Worm (Caenorhabditis elegans): ENCODE results near the gene arrd-13.

Gene arrd-13

DNA sequence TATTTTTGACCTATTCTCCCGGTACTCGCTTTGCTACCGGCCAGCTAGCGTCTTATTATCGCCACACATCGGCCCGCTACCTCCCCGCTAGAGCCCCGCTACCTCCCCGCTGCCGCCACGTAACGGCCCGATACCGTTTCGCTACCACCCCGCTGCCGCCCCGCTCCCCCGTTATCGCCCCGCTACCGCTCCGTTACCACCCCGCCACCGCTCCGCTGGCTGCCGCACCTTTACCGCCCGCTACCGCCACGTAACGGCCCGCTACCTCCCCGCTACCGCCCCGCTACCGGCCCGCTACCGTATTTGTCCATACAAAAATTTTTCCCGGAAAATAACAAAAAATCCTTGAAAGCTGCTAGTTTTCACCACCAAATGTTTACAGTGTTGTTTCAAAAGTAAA is 27.4 kb downstream of the arrd-13 start:
- TF ChIP-seq ceh-83 (GFP tag; optimal IDR thresholded peaks at IDR 0.05) (peak; percentile 23), ceh-39 (tag; optimal IDR thresholded peaks at IDR 0.05) (no peak), ceh-43 (GFP tag; optimal IDR thresholded peaks at IDR 0.05) (no peak), drap-1 (GFP tag; optimal IDR thresholded peaks at IDR 0.05) (peak; percentile 12), ham-2 (GFP tag; optimal IDR thresholded peaks at IDR 0.05) (peak; percentile 27), nhr-12 (tag; optimal IDR thresholded peaks at IDR 0.05) (no peak)

DNA sequence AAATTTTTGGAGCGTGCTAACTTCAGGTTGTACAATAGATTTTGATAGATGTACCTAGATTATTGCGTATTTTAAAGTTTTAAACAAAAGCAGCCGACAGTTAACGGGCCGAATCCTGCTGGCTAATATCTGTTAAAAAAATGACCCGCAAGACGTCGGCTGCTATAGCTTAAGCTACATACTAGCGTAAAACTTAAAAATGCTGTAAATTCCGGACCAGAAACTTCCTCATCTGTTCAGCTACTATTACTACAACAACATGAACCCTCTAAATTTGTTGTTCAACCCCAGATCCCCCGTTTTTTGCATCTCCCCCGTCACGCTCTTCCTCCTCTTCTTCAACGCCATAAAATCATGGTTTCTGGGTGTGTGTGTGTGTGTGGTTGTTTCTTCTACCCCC is 28.7 kb downstream of the arrd-13 start:
- TF ChIP-seq blmp-1 (tag; optimal IDR thresholded peaks at IDR 0.05): no peak

DNA sequence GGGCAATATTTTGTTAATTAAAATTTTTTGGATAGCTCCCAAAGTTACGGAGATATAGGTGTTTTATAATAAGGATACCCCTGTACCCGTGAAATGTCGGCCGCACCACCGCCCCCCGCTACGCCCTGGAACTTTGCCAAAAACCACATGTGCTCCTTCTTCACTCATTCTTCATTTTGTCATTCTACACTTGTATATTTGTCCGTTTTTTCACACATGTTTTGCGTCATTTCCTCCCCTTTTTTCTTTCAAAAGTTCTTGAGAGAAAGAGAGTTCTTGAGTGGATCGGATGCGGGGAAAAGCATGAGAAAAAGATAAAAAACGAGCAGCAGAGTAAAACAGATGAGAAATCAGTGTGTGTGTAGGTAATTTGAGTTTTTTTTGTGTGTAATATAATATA is 30.6 kb downstream of the arrd-13 start:
- TF ChIP-seq nhr-28 (tag; optimal IDR thresholded peaks at IDR 0.05) (no peak), nhr-12 (tag; optimal IDR thresholded peaks at IDR 0.05) (no peak), nhr-76 (tag; optimal IDR thresholded peaks at IDR 0.05) (no peak), ztf-11 (tag; optimal IDR thresholded peaks at IDR 0.05) (no peak), zip-8 (tag; optimal IDR thresholded peaks at IDR 0.05) (no peak), ham-2 (GFP tag; optimal IDR thresholded peaks at IDR 0.05) (no peak), blmp-1 (tag; optimal IDR thresholded peaks at IDR 0.05) (no peak), lin-32 (GFP tag; optimal IDR thresholded peaks at IDR 0.05) (no peak)

DNA sequence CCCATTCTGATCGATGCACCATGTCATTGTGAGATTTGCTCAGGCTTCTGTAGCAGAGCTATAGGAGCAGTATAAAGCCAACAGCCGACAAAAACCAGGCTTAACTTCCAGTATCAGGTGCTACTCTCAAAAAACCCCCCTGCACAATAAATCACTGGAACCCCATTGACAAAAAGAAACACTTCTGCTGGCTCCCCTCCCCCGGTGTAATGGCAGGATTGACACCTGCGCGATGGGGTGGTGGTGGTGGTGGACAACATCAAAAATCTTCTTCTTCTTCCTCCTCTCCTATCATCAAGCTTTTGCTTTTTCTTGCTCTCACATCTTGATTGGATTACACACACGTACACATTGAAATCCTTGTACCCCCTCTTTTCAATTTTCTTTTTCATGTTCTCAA is 31.5 kb downstream of the arrd-13 start:
- TF ChIP-seq hlh-1 (tag; optimal IDR thresholded peaks at IDR 0.05) (peak; percentile 56), nhr-28 (tag; optimal IDR thresholded peaks at IDR 0.05) (no peak), nhr-2 (tag; optimal IDR thresholded peaks at IDR 0.05) (no peak), ztf-11 (tag; optimal IDR thresholded peaks at IDR 0.05) (no peak)

DNA sequence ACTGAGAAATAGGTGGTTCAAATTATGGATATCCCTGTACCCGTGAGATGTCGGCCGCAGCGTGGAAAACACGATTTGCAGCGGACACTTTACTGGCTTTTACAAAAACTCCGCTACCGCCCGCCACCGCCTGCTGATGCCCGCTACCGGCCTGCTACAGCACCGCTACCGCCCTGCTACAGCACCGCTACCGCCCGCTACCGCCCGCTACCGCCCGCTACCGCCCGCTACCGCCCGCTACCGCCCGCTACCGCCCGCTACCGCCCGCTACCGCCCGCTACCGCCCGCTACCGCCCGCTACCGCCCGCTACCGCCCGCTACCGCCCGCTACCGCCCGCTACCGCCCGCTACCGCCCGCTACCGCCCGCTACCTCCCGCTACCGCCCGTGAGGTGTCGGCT is 32.5 kb downstream of the arrd-13 start:
- peak; percentile 31 for TF ChIP-seq mls-2 (tag; optimal IDR thresholded peaks at IDR 0.05)
- peak; percentile 25 for TF ChIP-seq sptf-1 (tag; optimal IDR thresholded peaks at IDR 0.05)

DNA sequence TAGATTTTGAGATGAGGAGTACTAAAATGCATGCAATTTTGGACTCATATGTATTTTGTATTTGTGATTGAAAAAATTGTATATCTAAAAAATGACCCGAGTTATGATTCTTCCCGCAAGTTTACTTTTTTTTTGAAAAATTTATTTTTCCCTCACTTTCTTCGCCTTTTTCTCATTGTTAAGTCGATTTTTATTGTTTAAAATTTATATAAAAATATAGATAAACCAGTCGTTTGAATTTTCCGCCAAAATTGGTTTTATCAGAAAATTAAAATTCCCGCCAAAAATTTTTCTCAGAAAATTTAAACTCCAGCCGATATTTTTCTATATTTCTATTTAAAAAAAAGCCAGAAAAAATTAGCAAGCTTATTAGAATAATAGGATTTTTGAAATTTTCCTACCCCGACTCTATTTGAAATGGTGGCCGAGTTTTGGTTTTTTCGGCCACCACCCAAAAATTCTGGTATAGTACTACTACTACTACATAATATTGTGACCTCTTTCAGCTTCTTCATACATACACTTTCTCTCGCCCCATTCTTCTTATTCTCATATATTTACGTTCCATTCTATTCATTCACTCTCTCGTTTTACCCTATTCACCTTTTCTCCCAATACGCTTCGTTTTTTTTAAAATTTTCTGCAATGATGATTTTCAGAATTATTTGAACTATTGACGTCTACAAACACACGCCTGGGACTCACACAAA is 33.5 kb downstream of the arrd-13 start, which contains the start of gene ZK131.11:
Gene ZK131.11, plus strand, starts transcription at position 660 of the 710 bp plus-strand sequence.
- TF ChIP-seq lsy-2 (tag; optimal IDR thresholded peaks at IDR 0.05): no peak
- TF ChIP-seq hlh-1 (tag; optimal IDR thresholded peaks at IDR 0.05): no peak
- TF ChIP-seq ceh-43 (GFP tag; optimal IDR thresholded peaks at IDR 0.05): no peak
- TF ChIP-seq sem-2 (GFP tag; optimal IDR thresholded peaks at IDR 0.05): no peak
- TF ChIP-seq elt-3 (tag; optimal IDR thresholded peaks at IDR 0.05): no peak
- TF ChIP-seq ztf-11 (tag; optimal IDR thresholded peaks at IDR 0.05): no peak

DNA sequence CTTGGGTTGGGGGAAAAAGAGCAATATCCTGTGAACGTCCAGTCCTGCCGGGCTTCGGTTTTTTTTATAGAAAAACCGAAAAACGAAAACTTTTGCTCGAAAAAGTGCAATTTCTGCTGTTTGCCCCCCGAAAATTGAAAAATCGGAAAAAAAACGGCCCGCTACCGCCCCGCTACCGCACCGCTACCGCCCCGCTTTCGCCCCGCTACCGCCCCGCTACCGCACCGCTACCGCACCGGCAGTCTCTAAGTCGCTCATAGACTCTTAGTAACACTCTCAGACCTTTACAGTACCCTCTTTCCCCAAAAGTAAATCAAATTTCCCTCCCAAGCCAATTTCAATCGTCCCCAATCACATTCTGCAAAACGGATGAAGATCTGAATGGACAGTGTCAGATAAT is 37.0 kb downstream of the arrd-13 start:
- no peak for TF ChIP-seq ztf-11 (tag; optimal IDR thresholded peaks at IDR 0.05)
- TF ChIP-seq ceh-43 (GFP tag; optimal IDR thresholded peaks at IDR 0.05): no peak
- TF ChIP-seq unc-62 (GFP tag; optimal IDR thresholded peaks at IDR 0.05): no peak
- TF ChIP-seq lsy-2 (tag; optimal IDR thresholded peaks at IDR 0.05): no peak
- no peak for TF ChIP-seq lin-13 (tag; optimal IDR thresholded peaks at IDR 0.05)

DNA sequence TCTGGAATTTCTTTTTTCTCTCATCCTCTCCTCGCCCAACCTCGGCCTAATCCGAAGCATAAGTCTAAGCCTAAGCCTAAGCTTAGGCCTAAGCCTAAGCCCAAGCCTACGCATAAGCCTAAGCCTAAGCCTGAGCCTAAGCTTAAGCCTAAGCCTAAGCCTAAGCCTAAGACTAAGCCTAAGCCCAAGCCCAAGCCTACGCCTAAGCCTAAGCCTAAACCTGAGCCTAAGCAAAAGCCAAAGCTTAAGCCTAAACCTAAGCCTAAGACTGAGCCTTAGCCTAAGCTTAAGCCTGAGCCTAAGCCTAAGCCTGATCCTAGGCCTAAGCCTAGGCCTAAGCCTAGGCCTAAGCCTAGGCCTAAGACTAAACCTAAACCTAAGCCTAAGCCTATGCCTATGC is 38.1 kb downstream of the arrd-13 start:
- TF ChIP-seq pha-4 (tag; optimal IDR thresholded peaks at IDR 0.05): no peak
- TF ChIP-seq hlh-1 (tag; optimal IDR thresholded peaks at IDR 0.05): no peak
- no peak for TF ChIP-seq unc-39 (tag; optimal IDR thresholded peaks at IDR 0.05)
- TF ChIP-seq snpc-4 (tag; optimal IDR thresholded peaks at IDR 0.05): no peak
- TF ChIP-seq ham-2 (GFP tag; optimal IDR thresholded peaks at IDR 0.05): peak; percentile 8
- no peak for TF ChIP-seq sem-2 (GFP tag; optimal IDR thresholded peaks at IDR 0.05)
- no peak for TF ChIP-seq drap-1 (GFP tag; optimal IDR thresholded peaks at IDR 0.05)
- no peak for TF ChIP-seq unc-62 (GFP tag; optimal IDR thresholded peaks at IDR 0.05)
- peak; percentile 39 for TF ChIP-seq sptf-1 (tag; optimal IDR thresholded peaks at IDR 0.05)
- TF ChIP-seq nhr-76 (tag; optimal IDR thresholded peaks at IDR 0.05): no peak
- no peak for TF ChIP-seq lsy-2 (tag; optimal IDR thresholded peaks at IDR 0.05)
- TF ChIP-seq zip-8 (tag; optimal IDR thresholded peaks at IDR 0.05): no peak
- no peak for TF ChIP-seq elt-3 (tag; optimal IDR thresholded peaks at IDR 0.05)
- no peak for TF ChIP-seq mab-5 (tag; optimal IDR thresholded peaks at IDR 0.05)
- TF ChIP-seq lin-32 (GFP tag; optimal IDR thresholded peaks at IDR 0.05): no peak

All from whole organism, mixed stage, embryonic.